Worm (Caenorhabditis elegans) whole organism, late embryonic: Measurements from ENCODE around the gene mpc-1.
"Not testable (repeated sequence)": the region's sequence is repeated elsewhere in the genome, so short reads cannot be mapped to it uniquely, and the experiment has no call there.

Source experiments
- C38D4.7 ChIP-seq: fragments of 200-800 bp; sonication (Bioruptor generic); optimal IDR thresholded peaks from 2 replicates; lab custom pipeline; 2018; ENCODE audit warnings: mild to moderate bottlenecking, missing genetic modification characterization, moderate library complexity, missing compliant biosample characterization
- Y22D7AL.16 ChIP-seq: sonication (generic microtip); optimal IDR thresholded peaks from 2 replicates; lab custom pipeline; 2016; ENCODE audit warnings: missing genetic modification characterization, missing compliant biosample characterization
- ahr-1 ChIP-seq: sonication (generic microtip); optimal IDR thresholded peaks from 2 replicates; lab custom pipeline; 2016; ENCODE audit warnings: missing genetic modification characterization, missing compliant biosample characterization
- ceh-45 ChIP-seq: fragments of 200-800 bp; sonication (Bioruptor generic); IDR thresholded peaks from 2 replicates; pipeline ENCODE4 v1.3.6; 2022; ENCODE audit warnings: missing genetic modification reagents, missing genetic modification characterization, missing compliant biosample characterization
- ets-4 ChIP-seq: sonication (generic microtip); optimal IDR thresholded peaks from 2 replicates; lab custom pipeline; 2016; ENCODE audit warnings: missing genetic modification characterization, missing compliant biosample characterization
- fkh-10 ChIP-seq: fragments of 150-350 bp; optimal IDR thresholded peaks from 2 replicates; lab custom pipeline; 2014; ENCODE audit warnings: missing biosample characterization, missing genetic modification reagents, missing genetic modification characterization
- lim-6 ChIP-seq: sonication (generic microtip); optimal IDR thresholded peaks from 2 replicates; lab custom pipeline; 2016; ENCODE audit warnings: missing genetic modification characterization, missing compliant biosample characterization
- npax-4 ChIP-seq: sonication (generic microtip); optimal IDR thresholded peaks from 2 replicates; lab custom pipeline; 2016; ENCODE audit warnings: missing genetic modification characterization, missing compliant biosample characterization
- pha-2 ChIP-seq: sonication (generic microtip); optimal IDR thresholded peaks from 2 replicates; lab custom pipeline; 2017; ENCODE audit warnings: mild to moderate bottlenecking, missing genetic modification characterization, missing compliant biosample characterization

- TF ChIP-seq ets-4 (tag; lab: Kevin White, UChicago); fkh-10; ahr-1 (tag; lab: Kevin White, UChicago); lim-6 (tag; lab: Kevin White, UChicago); npax-4 (tag; lab: Kevin White, UChicago): not testable (repeated sequence)
- TF ChIP-seq pha-2 (peak; percentile 42), ceh-45 (GFP tag; lab: Robert Waterston, UW) (peak; percentile 66; the same call in 1 of the 2 replicates), Y22D7AL.16 (tag; lab: Kevin White, UChicago) (peak; percentile 20), C38D4.7 (GFP tag; lab: Kevin White, UChicago) (peak; percentile 41)
Measured at ce11 chrIII:4414041-4414440, 784 bp downstream of the mpc-1 start.
